Fruit fly (Drosophila melanogaster): ENCODE data around the gene CG5039.
A peak's percentile ranks its signal among the peaks of the same experiment; 100 is the strongest.

DNA sequence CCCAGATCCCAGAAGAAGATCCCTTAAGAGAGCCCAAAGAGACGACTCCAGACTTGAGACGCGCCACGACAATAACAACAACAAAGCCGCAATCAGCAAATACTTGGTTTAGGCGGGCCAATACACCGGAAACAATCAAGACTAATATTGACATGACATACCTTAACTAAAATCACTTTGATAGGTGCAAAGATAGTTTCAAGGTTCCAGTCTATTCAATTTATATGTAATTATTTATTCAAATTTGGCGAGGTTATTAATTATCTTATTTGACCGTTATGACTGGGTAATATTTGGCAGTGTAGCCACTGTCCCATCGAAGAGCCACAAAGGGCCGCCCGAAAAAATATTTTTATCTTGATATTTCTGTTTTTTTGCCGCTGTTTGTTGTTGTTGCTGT lies 38.0 kb upstream of the CG5039 start:
- TF ChIP-seq EcR (GFP tag; optimal IDR thresholded peaks at IDR 0.05) (no peak), Snoo (tag; optimal IDR thresholded peaks at IDR 0.05) (peak; percentile 91), CG9948 (tag; optimal IDR thresholded peaks at IDR 0.05) (peak; percentile 83), rn (GFP tag; IDR thresholded peaks at IDR 0.05) (no peak), CG8301 (tag; optimal IDR thresholded peaks at IDR 0.05) (peak; percentile 55), CG13204 (GFP tag; optimal IDR thresholded peaks at IDR 0.05) (peak; percentile 66), CG17806 (tag; optimal IDR thresholded peaks at IDR 0.05) (peak; percentile 90), CG14655 (GFP tag; optimal IDR thresholded peaks at IDR 0.05) (peak; percentile 68), fd96Ca (GFP tag; IDR thresholded peaks at IDR 0.05) (peak; percentile 27; the same call in 1 of the 3 replicates)
